Worm (Caenorhabditis elegans): ENCODE results near the gene K08E7.6.

ce11 chrIV:12583181-12583580 lies 2.2 kb upstream of the K08E7.6 start:
- TF ChIP-seq him-1 (tag; optimal IDR thresholded peaks at IDR 0.05), result no peak
- no peak for TF ChIP-seq W03F9.2 (tag; optimal IDR thresholded peaks at IDR 0.05)
